Worm (Caenorhabditis elegans) whole organism, L4 larva: ENCODE measurements around the gene cccp-1.

Experiments used
- T20F7.1 ChIP-seq: fragments of 200-800 bp; sonication (Bioruptor generic); optimal IDR thresholded peaks from 2 replicates; lab custom pipeline; 2018; ENCODE audit warnings: mild to moderate bottlenecking, missing genetic modification characterization, missing compliant biosample characterization
- Y5F2A.4 ChIP-seq: fragments of 200-800 bp; sonication (Bioruptor generic); optimal IDR thresholded peaks from 2 replicates; lab custom pipeline; 2018; ENCODE audit warnings: mild to moderate bottlenecking, missing genetic modification characterization, missing compliant biosample characterization
- ZK546.5 ChIP-seq, 2 experiments: sonication (generic microtip); optimal IDR thresholded peaks; 2 replicates each; lab custom pipeline; 2017; ENCODE audit warnings: missing biosample characterization in 2 of 2, missing genetic modification characterization in 2 of 2
- aha-1 ChIP-seq: fragments of 150-350 bp; peaks from one replicate; lab custom pipeline; 2014; ENCODE audit warnings: missing biosample characterization, missing genetic modification characterization
- ama-1 ChIP-seq: fragments of 150-350 bp; optimal IDR thresholded peaks from 2 replicates; lab custom pipeline; 2014; ENCODE audit warnings: inconsistent platforms, mixed read lengths
- arid-1 ChIP-seq: fragments of 200-800 bp; sonication (Bioruptor generic); conservative IDR thresholded peaks from 2 replicates; pipeline ENCODE4 v1.3.6; 2022; ENCODE audit warnings: missing genetic modification reagents, missing genetic modification characterization, missing compliant biosample characterization
- attf-4 ChIP-seq: sonication (generic microtip); optimal IDR thresholded peaks from 3 replicates; lab custom pipeline; 2017; ENCODE audit warnings: missing biosample characterization, missing genetic modification characterization
- ceh-44 ChIP-seq: fragments of 200-800 bp; sonication (Bioruptor generic); IDR thresholded peaks from 2 replicates; pipeline ENCODE4 v1.3.6; 2022; ENCODE audit warnings: missing genetic modification reagents, missing genetic modification characterization, missing compliant biosample characterization
- daf-12 ChIP-seq: fragments of 150-350 bp; optimal IDR thresholded peaks from 2 replicates; lab custom pipeline; 2014; ENCODE audit warnings: missing biosample characterization, missing genetic modification reagents, missing genetic modification characterization
- daf-16 ChIP-seq, 3 experiments: sonication (generic microtip); optimal IDR thresholded peaks; 2 replicates each; lab custom pipeline; 2016 to 2017; ENCODE audit warnings: missing genetic modification characterization in 3 of 3, missing genetic modification reagents in 3 of 3, mild to moderate bottlenecking in 2 of 3, missing compliant biosample characterization in 2 of 3, missing biosample characterization in 1 of 3, moderate library complexity in 1 of 3
- dmd-8 ChIP-seq: fragments of 200-800 bp; sonication (Bioruptor generic); IDR thresholded peaks from 2 replicates; pipeline ENCODE4 v1.3.6; 2022; ENCODE audit warnings: missing genetic modification characterization, missing compliant biosample characterization
- dpl-1 ChIP-seq: fragments of 150-350 bp; optimal IDR thresholded peaks from 2 replicates; lab custom pipeline; 2014; ENCODE audit warnings: missing biosample characterization, missing genetic modification reagents, missing genetic modification characterization
- fkh-10 ChIP-seq: fragments of 150-350 bp; optimal IDR thresholded peaks from 2 replicates; lab custom pipeline; 2014; ENCODE audit warnings: missing biosample characterization, missing genetic modification reagents, missing genetic modification characterization
- fos-1 ChIP-seq: fragments of 150-350 bp; optimal IDR thresholded peaks from 2 replicates; lab custom pipeline; 2014; ENCODE audit warnings: missing biosample characterization, missing genetic modification characterization
- hlh-30 ChIP-seq: sonication (generic microtip); optimal IDR thresholded peaks from 2 replicates; lab custom pipeline; 2017; ENCODE audit warnings: antibody characterized with exemption, mild to moderate bottlenecking, missing genetic modification characterization, missing compliant biosample characterization; ENCODE audit not compliant: insufficient read depth
- lin-13 ChIP-seq: fragments of 150-350 bp; optimal IDR thresholded peaks from 2 replicates; lab custom pipeline; 2014; ENCODE audit warnings: missing biosample characterization, missing genetic modification reagents, missing genetic modification characterization
- lin-29 ChIP-seq: fragments of 200-800 bp; sonication (Bioruptor generic); IDR thresholded peaks from 2 replicates; pipeline ENCODE4 v1.3.6; 2022; ENCODE audit warnings: missing genetic modification reagents, missing genetic modification characterization, missing compliant biosample characterization
- lin-38 ChIP-seq: fragments of 200-800 bp; sonication (Bioruptor generic); IDR thresholded peaks from 2 replicates; pipeline ENCODE4 v1.3.6; 2022; ENCODE audit warnings: missing genetic modification reagents, missing genetic modification characterization, missing compliant biosample characterization
- lsy-2 ChIP-seq, 2 experiments: fragments of 150-350 bp in 1 of 2; sonication (generic microtip) in 1 of 2; optimal IDR thresholded peaks; 2 replicates each; lab custom pipeline; 2014 to 2017; ENCODE audit warnings: missing biosample characterization in 2 of 2, missing genetic modification characterization in 2 of 2
- madf-5 ChIP-seq, 2 experiments: fragments of 200-800 bp; sonication (Bioruptor generic); IDR thresholded peaks; 2 replicates each; pipeline ENCODE4 v1.3.6; 2022; ENCODE audit warnings: missing compliant biosample characterization in 2 of 2, missing genetic modification characterization in 2 of 2
- mep-1 ChIP-seq: fragments of 150-350 bp; sonication (generic microtip); optimal IDR thresholded peaks from 3 replicates; lab custom pipeline; 2014; ENCODE audit warnings: missing biosample characterization, missing genetic modification characterization
- mes-2 ChIP-seq: sonication (generic microtip); optimal IDR thresholded peaks from 2 replicates; lab custom pipeline; 2016; ENCODE audit warnings: missing genotype, mild to moderate bottlenecking, missing genetic modification characterization, missing compliant biosample characterization; ENCODE audit not compliant: poor library complexity, severe bottlenecking
- mxl-3 ChIP-seq: fragments of 200-800 bp; sonication (Bioruptor generic); optimal IDR thresholded peaks from 2 replicates; lab custom pipeline; 2018; ENCODE audit warnings: mild to moderate bottlenecking, missing genetic modification characterization, missing compliant biosample characterization
- nhr-102 ChIP-seq: sonication (generic microtip); optimal IDR thresholded peaks from 2 replicates; lab custom pipeline; 2016; ENCODE audit warnings: mild to moderate bottlenecking, missing genetic modification characterization, moderate library complexity, missing compliant biosample characterization
- nhr-11 ChIP-seq: fragments of 150-350 bp; optimal IDR thresholded peaks from 2 replicates; lab custom pipeline; 2014; ENCODE audit warnings: missing biosample characterization, missing genetic modification characterization
- nhr-111 ChIP-seq: fragments of 200-800 bp; sonication (Bioruptor generic); optimal IDR thresholded peaks from 2 replicates; lab custom pipeline; 2018; ENCODE audit warnings: mild to moderate bottlenecking, missing genetic modification characterization, missing compliant biosample characterization
- nhr-237 ChIP-seq: sonication (generic microtip); optimal IDR thresholded peaks from 2 replicates; lab custom pipeline; 2017; ENCODE audit warnings: missing biosample characterization, missing genetic modification characterization
- nhr-25 ChIP-seq: sonication (generic microtip); optimal IDR thresholded peaks from 2 replicates; lab custom pipeline; 2017; ENCODE audit warnings: missing genetic modification characterization, mild to moderate bottlenecking, missing compliant biosample characterization, antibody characterized with exemption, moderate library complexity, borderline replicate concordance; ENCODE audit not compliant: insufficient read depth
- nhr-28 ChIP-seq: fragments of 150-350 bp; optimal IDR thresholded peaks from 2 replicates; lab custom pipeline; 2014; ENCODE audit warnings: missing biosample characterization, missing genetic modification characterization
- nhr-41 ChIP-seq: fragments of 200-800 bp; sonication (Bioruptor generic); IDR thresholded peaks from 2 replicates; pipeline ENCODE4 v1.3.6; 2022; ENCODE audit warnings: missing genetic modification reagents, missing genetic modification characterization, missing compliant biosample characterization
- rbr-2 ChIP-seq: sonication (generic microtip); optimal IDR thresholded peaks from 2 replicates; lab custom pipeline; 2016; ENCODE audit warnings: missing genotype, missing genetic modification characterization, missing compliant biosample characterization
- saeg-2 ChIP-seq: fragments of 200-800 bp; sonication (Bioruptor generic); IDR thresholded peaks from 2 replicates; pipeline ENCODE4 v1.3.6; 2022; ENCODE audit warnings: missing genetic modification reagents, missing genetic modification characterization, missing compliant biosample characterization
- set-16 ChIP-seq: fragments of 200-800 bp; sonication (Bioruptor generic); IDR thresholded peaks from 2 replicates; pipeline ENCODE4 v1.3.6; 2022; ENCODE audit warnings: missing genetic modification reagents, missing genetic modification characterization, missing compliant biosample characterization
- spr-1 ChIP-seq: sonication (generic microtip); optimal IDR thresholded peaks from 2 replicates; lab custom pipeline; 2016; ENCODE audit warnings: mild to moderate bottlenecking, missing genetic modification characterization, missing compliant biosample characterization
- tra-1 ChIP-seq: fragments of 200-800 bp; sonication (Bioruptor generic); IDR thresholded peaks from 2 replicates; pipeline ENCODE4 v1.3.6; 2022; ENCODE audit warnings: missing genetic modification reagents, missing genetic modification characterization, missing compliant biosample characterization
- unc-39 ChIP-seq: sonication (generic microtip); optimal IDR thresholded peaks from 2 replicates; lab custom pipeline; 2017; ENCODE audit warnings: missing biosample characterization, missing genetic modification characterization
- ztf-11 ChIP-seq: fragments of 150-350 bp; optimal IDR thresholded peaks from 2 replicates; lab custom pipeline; 2014; ENCODE audit warnings: missing biosample characterization, missing genetic modification characterization
- ztf-7 ChIP-seq: fragments of 150-350 bp; optimal IDR thresholded peaks from 2 replicates; lab custom pipeline; 2014; ENCODE audit warnings: missing biosample characterization, missing genetic modification characterization

Gene cccp-1

ce11 chrIII:12456801-12457647, 15.6 kb upstream of the cccp-1 start, which contains the start of the genes scav-3 and Y49E10.21 (continued):
- TF ChIP-seq unc-39 (tag; lab: Kevin White, UChicago): no peak
- peak; percentile 58 for TF ChIP-seq mes-2 (tag; lab: Kevin White, UChicago)
- no peak for TF ChIP-seq tra-1 (GFP tag; lab: Robert Waterston, UW)
- no peak for TF ChIP-seq nhr-111 (GFP tag; lab: Kevin White, UChicago)
- peak; percentile 93 for TF ChIP-seq hlh-30
- peak; percentile 57 for TF ChIP-seq mep-1 (tag; lab: Kevin White, UChicago)
- peak; percentile 9 for TF ChIP-seq lin-38 (GFP tag; lab: Robert Waterston, UW)
- TF ChIP-seq mxl-3 (GFP tag; lab: Kevin White, UChicago): peak; percentile 18
- TF ChIP-seq daf-16 (GFP tag; optimal IDR thresholded peaks at IDR 0.05; lab: Kevin White, UChicago): no peak
- TF ChIP-seq daf-16 (tag; optimal IDR thresholded peaks at IDR 0.05; lab: Kevin White, UChicago): peak; percentile 91
- no peak for TF ChIP-seq spr-1
- no peak for TF ChIP-seq ama-1 (lab: Kevin White, UChicago)
- TF ChIP-seq lsy-2 (tag; optimal IDR thresholded peaks at IDR 0.05; lab: Kevin White, UChicago): peak in 1 of 2 experiments; percentile 39
- peak; percentile 11 for TF ChIP-seq lin-13
- TF ChIP-seq nhr-11 (tag; lab: Kevin White, UChicago): peak; percentile 77

ce11 chrIII:12458970-12459369, 13.7 kb upstream of the cccp-1 start:
- no peak for TF ChIP-seq ztf-7 (tag; lab: Kevin White, UChicago)
- TF ChIP-seq aha-1 (tag; lab: Kevin White, UChicago): peak; percentile 92
- TF ChIP-seq saeg-2 (GFP tag; lab: Robert Waterston, UW): no peak

ce11 chrIII:12466310-12466709, 6.4 kb upstream of the cccp-1 start, which contains the start of gene pstk-1:
pstk-1 (plus strand) TSS chrIII:12466610.
- no peak for TF ChIP-seq lin-38 (GFP tag; lab: Robert Waterston, UW)
- TF ChIP-seq arid-1 (GFP tag; lab: Robert Waterston, UW): no peak
- no peak for TF ChIP-seq Y5F2A.4 (GFP tag; lab: Kevin White, UChicago)
- TF ChIP-seq daf-12 (tag; lab: Kevin White, UChicago): no peak
- TF ChIP-seq dmd-8 (GFP tag; lab: Robert Waterston, UW): no peak
- TF ChIP-seq ama-1 (lab: Kevin White, UChicago): no peak
- TF ChIP-seq ztf-11: no peak
- TF ChIP-seq rbr-2 (tag; lab: Kevin White, UChicago): no peak
- TF ChIP-seq nhr-28: no peak
- no peak for TF ChIP-seq ceh-44 (GFP tag; lab: Robert Waterston, UW)
- no peak for TF ChIP-seq nhr-41
- no peak for TF ChIP-seq nhr-102 (tag; lab: Kevin White, UChicago)
- TF ChIP-seq set-16 (GFP tag; lab: Robert Waterston, UW): no peak
- no peak for TF ChIP-seq lin-29 (GFP tag; lab: Robert Waterston, UW)
- no peak for TF ChIP-seq madf-5 (GFP tag; IDR thresholded peaks at IDR 0.05; lab: Robert Waterston, UW)
- TF ChIP-seq dpl-1 (GFP tag; lab: Kevin White, UChicago): no peak
- no peak for TF ChIP-seq fos-1 (tag; lab: Kevin White, UChicago)
- TF ChIP-seq ZK546.5 (tag; optimal IDR thresholded peaks at IDR 0.05; lab: Kevin White, UChicago): no peak
- TF ChIP-seq nhr-237: no peak

ce11 chrIII:12468869-12469268, 3.8 kb upstream of the cccp-1 start, which contains the start of gene Y49E10.29:
Y49E10.29 (plus strand) TSS chrIII:12469169.
- TF ChIP-seq T20F7.1 (no peak), dpl-1 (GFP tag; lab: Kevin White, UChicago) (no peak), nhr-25 (tag; lab: Kevin White, UChicago) (no peak), dmd-8 (GFP tag; lab: Robert Waterston, UW) (no peak), fkh-10 (GFP tag; lab: Kevin White, UChicago) (no peak), attf-4 (tag; lab: Kevin White, UChicago) (no peak)
